Worm (Caenorhabditis elegans) whole organism, mixed stage, embryonic: ENCODE data around the gene F56C9.6.

Source experiments
- cnd-1 ChIP-seq: fragments of 200-800 bp; sonication (Bioruptor generic); optimal IDR thresholded peaks from 2 replicates; lab custom pipeline; 2018; ENCODE audit warnings: mild to moderate bottlenecking, missing genetic modification characterization, missing compliant biosample characterization
- lsy-2 ChIP-seq: fragments of 150-350 bp; optimal IDR thresholded peaks from 2 replicates; lab custom pipeline; 2014; ENCODE audit warnings: missing biosample characterization, missing genetic modification characterization
- mab-5 ChIP-seq: fragments of 150-350 bp; optimal IDR thresholded peaks from 2 replicates; lab custom pipeline; 2014; ENCODE audit warnings: missing biosample characterization, missing genetic modification characterization
- nhr-12 ChIP-seq: fragments of 150-350 bp; optimal IDR thresholded peaks from 2 replicates; lab custom pipeline; 2014; ENCODE audit warnings: missing biosample characterization, missing genetic modification characterization
- nhr-2 ChIP-seq: fragments of 150-350 bp; optimal IDR thresholded peaks from 2 replicates; lab custom pipeline; 2014; ENCODE audit warnings: missing biosample characterization, missing genetic modification characterization
- nhr-237 ChIP-seq: fragments of 150-350 bp; optimal IDR thresholded peaks from 2 replicates; lab custom pipeline; 2014; ENCODE audit warnings: missing biosample characterization, missing genetic modification characterization
- nhr-28 ChIP-seq: fragments of 150-350 bp; optimal IDR thresholded peaks from 2 replicates; lab custom pipeline; 2014; ENCODE audit warnings: missing biosample characterization, missing genetic modification characterization
- nhr-76 ChIP-seq: sonication (generic microtip); optimal IDR thresholded peaks from 2 replicates; lab custom pipeline; 2017; ENCODE audit warnings: missing biosample characterization, missing genetic modification characterization
- snpc-4 ChIP-seq: fragments of 150-350 bp; optimal IDR thresholded peaks from 2 replicates; lab custom pipeline; 2014; ENCODE audit warnings: missing biosample characterization, missing genetic modification characterization
- unc-39 ChIP-seq: fragments of 150-350 bp; optimal IDR thresholded peaks from 2 replicates; lab custom pipeline; 2014; ENCODE audit warnings: missing biosample characterization, missing genetic modification characterization
- unc-62 ChIP-seq: fragments of 150-350 bp; optimal IDR thresholded peaks from 2 replicates; lab custom pipeline; 2014; ENCODE audit warnings: missing biosample characterization, missing genetic modification reagents, missing genetic modification characterization
- ztf-11 ChIP-seq: fragments of 150-350 bp; optimal IDR thresholded peaks from 2 replicates; lab custom pipeline; 2014; ENCODE audit warnings: missing biosample characterization, missing genetic modification characterization

ce11 chrIII:7299466-7299865, 11.1 kb downstream of the F56C9.6 start, which contains the start of the genes B0361.14 and B0361.9:
- TF ChIP-seq nhr-237 (tag; lab: Kevin White, UChicago) (no peak), snpc-4 (tag; lab: Kevin White, UChicago) (no peak), unc-39 (tag; lab: Kevin White, UChicago) (no peak), nhr-76 (tag; lab: Kevin White, UChicago) (no peak), nhr-28 (tag; lab: Kevin White, UChicago) (no peak), lsy-2 (tag; lab: Kevin White, UChicago) (no peak), nhr-12 (no peak), nhr-2 (no peak), ztf-11 (tag; lab: Kevin White, UChicago) (no peak), unc-62 (GFP tag; lab: Kevin White, UChicago) (no peak), cnd-1 (tag; lab: Kevin White, UChicago) (no peak), mab-5 (no peak)
